Fruit fly (Drosophila melanogaster): ENCODE results near the gene CG17597.

CG17597 gene

DNA sequence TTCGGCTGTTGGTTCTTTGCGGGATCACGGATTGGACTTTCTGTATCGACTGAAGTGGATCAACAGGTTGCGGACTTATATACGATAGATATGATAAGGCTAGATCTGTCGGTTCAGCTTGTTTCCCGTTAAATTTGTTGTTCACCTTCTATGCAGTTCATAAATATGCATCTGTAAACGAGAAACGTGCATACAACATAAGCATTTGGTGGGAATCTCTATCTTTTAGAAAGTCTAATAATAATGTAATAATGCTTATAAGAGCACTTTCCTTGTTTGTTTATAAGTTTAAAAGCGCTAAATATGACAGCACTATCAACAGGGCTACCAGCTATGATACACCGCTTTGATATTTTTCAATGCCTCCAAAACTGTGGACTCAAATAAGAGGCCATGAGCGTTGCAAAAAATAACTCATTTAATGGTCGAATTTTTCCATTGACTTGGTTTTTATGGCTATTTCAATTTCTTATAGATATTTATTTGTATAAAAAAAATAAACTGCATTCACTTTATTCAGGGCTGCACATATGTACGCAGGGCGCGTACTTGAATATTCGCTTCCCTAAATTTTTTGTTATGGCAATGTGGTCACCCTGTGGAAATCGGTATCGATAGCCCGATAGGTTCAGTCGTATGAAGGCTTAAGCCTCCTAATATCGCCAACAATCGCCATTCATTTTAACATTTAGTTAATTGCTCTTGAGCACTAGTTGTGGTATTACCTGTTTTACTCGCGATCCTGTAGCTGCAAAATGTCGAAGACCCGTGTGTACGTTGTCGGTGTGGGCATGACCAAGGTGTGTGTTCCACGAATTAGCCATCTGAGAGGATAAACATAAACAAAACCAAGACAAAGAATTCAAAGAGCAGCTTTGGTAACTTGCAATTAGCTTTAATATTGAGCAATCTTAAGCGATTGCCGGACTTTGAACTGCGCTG is at the start of gene CG17597, which contains the start of gene ScpX (continued):
- TF ChIP-seq pan (optimal IDR thresholded peaks at IDR 0.05) (no peak), pan (GFP tag; optimal IDR thresholded peaks at IDR 0.05 in 1 of 2, IDR thresholded peaks at IDR 0.05 in 1 of 2) (no peak), B-H2 (GFP tag; optimal IDR thresholded peaks at IDR 0.05) (peak; percentile 63), zf30C (GFP tag; optimal IDR thresholded peaks at IDR 0.05) (no peak), ATbp (GFP tag; optimal IDR thresholded peaks at IDR 0.05) (no peak), Scr (GFP tag; IDR thresholded peaks at IDR 0.05; ENCODE audit: partially characterized antibody) (peak; percentile 76), CG15601 (tag; optimal IDR thresholded peaks at IDR 0.05) (peak; percentile 46), ERR (GFP tag; optimal IDR thresholded peaks at IDR 0.05) (no peak), wor (GFP tag; IDR thresholded peaks at IDR 0.05) (0 out of 2 replicates have a peak, but pooled peaks have one; percentile 21), CG9817 (tag; optimal IDR thresholded peaks at IDR 0.05) (peak; percentile 76), CG31224 (GFP tag; IDR thresholded peaks at IDR 0.05) (peak; percentile 19; the same call in 1 of the 2 replicates), CG4707 (GFP tag; optimal IDR thresholded peaks at IDR 0.05) (no peak), CG18619 (GFP tag; optimal IDR thresholded peaks at IDR 0.05) (peak; percentile 44), CG16813 (GFP tag; IDR thresholded peaks at IDR 0.05; ENCODE audit: partially characterized antibody) (peak; percentile 81), Hmx (GFP tag; optimal IDR thresholded peaks at IDR 0.05) (peak; percentile 61), CG10543 (GFP tag; optimal IDR thresholded peaks at IDR 0.05) (peak; percentile 63), btn (GFP tag; optimal IDR thresholded peaks at IDR 0.05) (no peak), Side (GFP tag; optimal IDR thresholded peaks at IDR 0.05) (peak; percentile 34), fu2 (GFP tag; optimal IDR thresholded peaks at IDR 0.05) (peak; percentile 41), CG10565 (GFP tag; optimal IDR thresholded peaks at IDR 0.05) (no peak), CG2202 (tag; optimal IDR thresholded peaks at IDR 0.05) (peak; percentile 31), inv (GFP tag; IDR thresholded peaks at IDR 0.05; ENCODE audit: partially characterized antibody) (peak; percentile 65), Rx (GFP tag; IDR thresholded peaks at IDR 0.05) (peak; percentile 7; the same call in 1 of the 2 replicates), esg (GFP tag; conservative IDR thresholded peaks at IDR 0.05) (no peak), CG32532 (GFP tag; IDR thresholded peaks at IDR 0.05) (peak; percentile 47; the same call in 1 of the 2 replicates), Optix (GFP tag; IDR thresholded peaks at IDR 0.05) (0 out of 3 replicates have a peak, but pooled peaks have one; percentile 6), CG17186 (GFP tag; optimal IDR thresholded peaks at IDR 0.05) (peak; percentile 89), CG2116 (GFP tag; optimal IDR thresholded peaks at IDR 0.05) (peak; percentile 79), CG5953 (GFP tag; IDR thresholded peaks at IDR 0.05) (no peak), pfk (GFP tag; optimal IDR thresholded peaks at IDR 0.05) (peak; percentile 16), al (GFP tag; IDR thresholded peaks at IDR 0.05) (no peak; the same call in 1 of the 2 replicates), sima (GFP tag; optimal IDR thresholded peaks at IDR 0.05) (no peak), CG16815 (GFP tag; optimal IDR thresholded peaks at IDR 0.05) (peak; percentile 26), CG31441 (GFP tag; IDR thresholded peaks at IDR 0.05) (peak; percentile 60), CG7839 (tag; optimal IDR thresholded peaks at IDR 0.05) (peak; percentile 71), her (GFP tag; optimal IDR thresholded peaks at IDR 0.05) (no peak), Hand (GFP tag; optimal IDR thresholded peaks at IDR 0.05) (no peak), CG7786 (GFP tag; optimal IDR thresholded peaks at IDR 0.05) (peak; percentile 43), sens (GFP tag) (peak; percentile 92), CG6765 (GFP tag; optimal IDR thresholded peaks at IDR 0.05) (peak; percentile 5), Taf1 (GFP tag; IDR thresholded peaks at IDR 0.05) (no peak), az2 (GFP tag; optimal IDR thresholded peaks at IDR 0.05) (peak; percentile 63), dysf (GFP tag; IDR thresholded peaks at IDR 0.05) (no peak; the same call in 2 of the 3 replicates), hb (GFP tag; IDR thresholded peaks at IDR 0.05; ENCODE audit: partially characterized antibody) (peak; percentile 78), abd-A (tag; optimal IDR thresholded peaks at IDR 0.05) (no peak), Camta (GFP tag; optimal IDR thresholded peaks at IDR 0.05) (peak; percentile 57), pzg (GFP tag; optimal IDR thresholded peaks at IDR 0.05) (peak; percentile 74), mam (GFP tag; optimal IDR thresholded peaks at IDR 0.05) (peak; percentile 69)

Data from whole organism, embryonic.